Fruit fly (Drosophila melanogaster) whole organism, prepupa: Measurements from ENCODE around the gene MFS9.

Source experiments
- Blimp-1 ChIP-seq: fragments of 200-800 bp; sonication (Bioruptor generic); optimal IDR thresholded peaks from 3 replicates; lab custom pipeline; 2017; ENCODE audit warnings: missing biosample characterization, missing genetic modification characterization, mild to moderate bottlenecking, moderate library complexity, missing genetic modification reagents
- CG10669 ChIP-seq: fragments of 200-800 bp; sonication (Bioruptor generic); optimal IDR thresholded peaks from 3 replicates; lab custom pipeline; 2018; ENCODE audit warnings: missing biosample characterization, mild to moderate bottlenecking, missing genetic modification characterization, moderate library complexity
- CG11762 ChIP-seq: fragments of 200-800 bp; sonication (Bioruptor generic); optimal IDR thresholded peaks from 3 replicates; lab custom pipeline; 2016; ENCODE audit warnings: missing biosample characterization, missing genetic modification characterization; ENCODE audit not compliant: insufficient read depth
- CG11902 ChIP-seq: fragments of 200-800 bp; sonication (Bioruptor generic); optimal IDR thresholded peaks from 3 replicates; lab custom pipeline; 2016; ENCODE audit warnings: missing biosample characterization, missing genetic modification characterization
- CG15336 ChIP-seq: fragments of 200-800 bp; sonication (Bioruptor generic); IDR thresholded peaks from 2 replicates; pipeline ENCODE4 v1.3.6; 2022; ENCODE audit warnings: missing biosample characterization, missing genetic modification characterization
- CG1621 ChIP-seq: fragments of 200-800 bp; sonication (Bioruptor generic); optimal IDR thresholded peaks from 3 replicates; lab custom pipeline; 2018; ENCODE audit warnings: missing biosample characterization, mild to moderate bottlenecking, missing genetic modification characterization
- CG16779 ChIP-seq: fragments of 200-800 bp; sonication (Bioruptor generic); optimal IDR thresholded peaks from 3 replicates; lab custom pipeline; 2017; ENCODE audit warnings: missing biosample characterization, mild to moderate bottlenecking, missing genetic modification characterization
- CG31627 ChIP-seq: fragments of 200-800 bp; sonication (Bioruptor generic); optimal IDR thresholded peaks from 3 replicates; lab custom pipeline; 2016; ENCODE audit warnings: missing biosample characterization, missing genetic modification characterization
- CG3919 ChIP-seq: fragments of 200-800 bp; sonication (Bioruptor generic); optimal IDR thresholded peaks from 3 replicates; lab custom pipeline; 2016; ENCODE audit warnings: missing biosample characterization, missing genetic modification characterization
- CG4318 ChIP-seq: fragments of 200-800 bp; sonication (Bioruptor generic); optimal IDR thresholded peaks from 3 replicates; lab custom pipeline; 2017; ENCODE audit warnings: missing biosample characterization, mild to moderate bottlenecking, missing genetic modification characterization
- CG6163 ChIP-seq: fragments of 200-800 bp; sonication (Bioruptor generic); IDR thresholded peaks from 3 replicates; pipeline ENCODE4 v1.3.6; 2022; ENCODE audit warnings: missing biosample characterization, missing genetic modification characterization
- CG6276 ChIP-seq: fragments of 200-800 bp; sonication (Bioruptor generic); optimal IDR thresholded peaks from 2 replicates; lab custom pipeline; 2017; ENCODE audit warnings: missing biosample characterization, mild to moderate bottlenecking, missing genetic modification characterization
- CG6808 ChIP-seq: fragments of 200-800 bp; sonication (Bioruptor generic); optimal IDR thresholded peaks from 3 replicates; lab custom pipeline; 2017; ENCODE audit warnings: missing biosample characterization, missing genetic modification characterization, mild to moderate bottlenecking, moderate library complexity, missing genetic modification reagents
- CG6854 ChIP-seq: fragments of 200-800 bp; sonication (Bioruptor generic); optimal IDR thresholded peaks from 2 replicates; lab custom pipeline; 2017; ENCODE audit warnings: missing biosample characterization, mild to moderate bottlenecking, missing genetic modification characterization
- CG7368 ChIP-seq: fragments of 200-800 bp; sonication (Bioruptor generic); optimal IDR thresholded peaks from 3 replicates; lab custom pipeline; 2016; ENCODE audit warnings: missing biosample characterization, missing genetic modification characterization
- CG8119 ChIP-seq: fragments of 200-800 bp; sonication (Bioruptor generic); IDR thresholded peaks from 3 replicates; pipeline ENCODE4 v1.3.6; 2022; ENCODE audit warnings: missing biosample characterization, missing genetic modification characterization
- CG8319 ChIP-seq: fragments of 200-800 bp; sonication (Bioruptor generic); optimal IDR thresholded peaks from 3 replicates; lab custom pipeline; 2016; ENCODE audit warnings: missing biosample characterization, missing genetic modification characterization
- CG8632 ChIP-seq: fragments of 200-800 bp; sonication (Bioruptor generic); optimal IDR thresholded peaks from 3 replicates; lab custom pipeline; 2016; ENCODE audit warnings: missing biosample characterization, missing genetic modification characterization
- Eip75B ChIP-seq: fragments of 200-800 bp; sonication (Bioruptor generic); optimal IDR thresholded peaks from 3 replicates; lab custom pipeline; 2016; ENCODE audit warnings: missing biosample characterization, missing genetic modification characterization
- Eip78C ChIP-seq: fragments of 200-800 bp; sonication (Bioruptor generic); peaks from one replicate; lab custom pipeline; 2016; ENCODE audit warnings: missing biosample characterization, missing genetic modification characterization
- Ets96B ChIP-seq: fragments of 200-800 bp; optimal IDR thresholded peaks from 2 replicates; lab custom pipeline; 2019; ENCODE audit warnings: missing biosample characterization, mild to moderate bottlenecking, missing genetic modification characterization, moderate library complexity
- Gug ChIP-seq: fragments of 200-800 bp; sonication (Bioruptor generic); IDR thresholded peaks from 2 replicates; pipeline ENCODE4 v1.3.6; 2022; ENCODE audit warnings: missing biosample characterization, missing genetic modification characterization
- Hr39 ChIP-seq: fragments of 200-800 bp; sonication (Bioruptor generic); optimal IDR thresholded peaks from 2 replicates; lab custom pipeline; 2016; ENCODE audit warnings: missing biosample characterization, missing genetic modification characterization
- Hr4 ChIP-seq: fragments of 200-800 bp; sonication (Bioruptor generic); optimal IDR thresholded peaks from 3 replicates; lab custom pipeline; 2016; ENCODE audit warnings: missing biosample characterization, missing genetic modification characterization
- Lpt ChIP-seq: fragments of 200-800 bp; sonication (Bioruptor generic); optimal IDR thresholded peaks from 3 replicates; lab custom pipeline; 2016; ENCODE audit warnings: missing biosample characterization, missing genetic modification characterization
- OdsH ChIP-seq: fragments of 200-800 bp; sonication (Bioruptor generic); optimal IDR thresholded peaks from 3 replicates; lab custom pipeline; 2016; ENCODE audit warnings: missing biosample characterization, missing genetic modification characterization
- Smox ChIP-seq: fragments of 200-800 bp; sonication (Bioruptor generic); optimal IDR thresholded peaks from 3 replicates; lab custom pipeline; 2016; ENCODE audit warnings: missing biosample characterization, missing genetic modification characterization
- Sox102F ChIP-seq: fragments of 200-800 bp; sonication (Bioruptor generic); optimal IDR thresholded peaks from 2 replicates; lab custom pipeline; 2016; ENCODE audit warnings: missing biosample characterization, mild to moderate bottlenecking, missing genetic modification characterization
- Sox14 ChIP-seq: fragments of 200-800 bp; sonication (Bioruptor generic); optimal IDR thresholded peaks from 3 replicates; lab custom pipeline; 2016; ENCODE audit warnings: missing biosample characterization, missing genetic modification characterization
- Sox15 ChIP-seq: fragments of 200-800 bp; sonication (Bioruptor generic); optimal IDR thresholded peaks from 3 replicates; lab custom pipeline; 2016; ENCODE audit warnings: missing biosample characterization, missing genetic modification characterization
- achi ChIP-seq: fragments of 200-800 bp; sonication (Bioruptor generic); optimal IDR thresholded peaks from 3 replicates; lab custom pipeline; 2016; ENCODE audit warnings: missing biosample characterization, missing genetic modification characterization
- acj6 ChIP-seq: fragments of 200-800 bp; sonication (Bioruptor generic); optimal IDR thresholded peaks from 3 replicates; lab custom pipeline; 2016; ENCODE audit warnings: missing biosample characterization, missing genetic modification characterization
- dac ChIP-seq: fragments of 200-800 bp; sonication (Bioruptor generic); optimal IDR thresholded peaks from 2 replicates; lab custom pipeline; 2017; ENCODE audit warnings: missing biosample characterization, mild to moderate bottlenecking, missing genetic modification characterization
- dsx ChIP-seq: fragments of 200-800 bp; optimal IDR thresholded peaks from 3 replicates; lab custom pipeline; 2019; ENCODE audit warnings: missing biosample characterization, mild to moderate bottlenecking, missing genetic modification characterization, moderate library complexity; ENCODE audit not compliant: poor library complexity, severe bottlenecking
- eg ChIP-seq: fragments of 200-800 bp; sonication (Bioruptor generic); IDR thresholded peaks from 3 replicates; pipeline ENCODE4 v1.3.6; 2022; ENCODE audit warnings: missing biosample characterization, missing genetic modification characterization
- esn ChIP-seq: fragments of 200-800 bp; sonication (Bioruptor generic); optimal IDR thresholded peaks from 2 replicates; lab custom pipeline; 2016; ENCODE audit warnings: missing biosample characterization, mild to moderate bottlenecking, missing genetic modification characterization, moderate library complexity
- fd59A ChIP-seq: fragments of 200-800 bp; sonication (Bioruptor generic); optimal IDR thresholded peaks from 2 replicates; lab custom pipeline; 2017; ENCODE audit warnings: missing biosample characterization, mild to moderate bottlenecking, missing genetic modification characterization, missing genetic modification reagents
- fd85E ChIP-seq: fragments of 200-800 bp; sonication (Bioruptor generic); optimal IDR thresholded peaks from 3 replicates; lab custom pipeline; 2016; ENCODE audit warnings: missing biosample characterization, missing genetic modification characterization
- fkh ChIP-seq: fragments of 200-800 bp; sonication (Bioruptor generic); optimal IDR thresholded peaks from 3 replicates; lab custom pipeline; 2017; ENCODE audit warnings: missing biosample characterization, mild to moderate bottlenecking, missing genetic modification characterization, moderate library complexity
- lz ChIP-seq: fragments of 200-800 bp; sonication (Bioruptor generic); optimal IDR thresholded peaks from 3 replicates; lab custom pipeline; 2016; ENCODE audit warnings: missing biosample characterization, missing genetic modification characterization
- net ChIP-seq: fragments of 200-800 bp; sonication (Bioruptor generic); optimal IDR thresholded peaks from 3 replicates; lab custom pipeline; 2016; ENCODE audit warnings: missing biosample characterization, missing genetic modification characterization
- pdm3 ChIP-seq: fragments of 200-800 bp; sonication (Bioruptor generic); optimal IDR thresholded peaks from 3 replicates; lab custom pipeline; 2016; ENCODE audit warnings: missing biosample characterization, missing genetic modification characterization
- salr ChIP-seq, 2 experiments: fragments of 200-800 bp; sonication (Bioruptor generic); optimal IDR thresholded peaks; 3 replicates each; lab custom pipeline; 2016 to 2018; ENCODE audit warnings: missing biosample characterization in 2 of 2, missing genetic modification characterization in 2 of 2, mild to moderate bottlenecking in 1 of 2
- ss ChIP-seq, 2 experiments: fragments of 200-800 bp; sonication (Bioruptor generic); optimal IDR thresholded peaks; 2 replicates in 1 of 2; 3 replicates in 1 of 2; lab custom pipeline; 2017 to 2018; ENCODE audit warnings: mild to moderate bottlenecking in 2 of 2, missing biosample characterization in 2 of 2, missing genetic modification characterization in 2 of 2, moderate library complexity in 1 of 2
- svp ChIP-seq: fragments of 200-800 bp; sonication (Bioruptor generic); peaks from one replicate; lab custom pipeline; 2016; ENCODE audit warnings: missing biosample characterization, missing genetic modification characterization
- vri ChIP-seq: fragments of 200-800 bp; sonication (Bioruptor generic); optimal IDR thresholded peaks from 3 replicates; lab custom pipeline; 2016; ENCODE audit warnings: missing biosample characterization, mild to moderate bottlenecking, missing genetic modification characterization

MFS9 gene

DNA sequence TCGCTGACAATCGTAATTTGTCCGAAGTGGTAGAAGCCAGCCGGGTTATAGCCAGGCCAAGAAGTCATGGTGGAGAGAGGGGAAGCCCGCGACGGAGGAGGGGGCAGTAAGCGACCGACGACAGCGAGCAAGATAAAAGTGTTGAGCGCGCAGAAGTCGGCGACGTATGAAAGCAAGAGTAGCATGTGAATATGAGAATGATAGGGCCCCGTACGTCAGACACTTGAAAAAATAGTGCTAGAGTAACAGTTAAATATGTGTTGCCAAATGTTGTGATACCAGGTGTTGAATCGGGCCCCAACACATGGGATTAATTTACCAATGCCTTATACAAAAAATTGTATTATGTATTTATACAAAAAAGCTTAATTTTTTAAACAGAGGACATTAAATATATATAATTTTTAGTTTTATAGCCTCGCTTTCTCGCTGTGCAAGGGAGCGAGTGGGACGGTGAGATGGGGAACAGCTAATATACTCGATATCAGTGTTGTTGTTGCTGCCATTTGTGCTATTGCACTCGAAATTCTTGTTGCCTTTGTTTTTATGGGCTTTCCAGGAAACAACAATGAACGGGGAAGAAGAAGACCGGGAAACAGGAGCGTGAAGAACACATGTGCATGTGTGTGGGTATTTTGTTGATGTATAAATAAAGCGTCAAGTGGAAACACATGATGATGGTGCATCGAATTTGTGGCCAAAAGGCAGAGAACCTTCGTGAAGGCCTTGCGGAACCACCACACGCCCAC is 37.8 kb upstream of the MFS9 start (continued):
- TF ChIP-seq CG3919 (GFP tag; lab: Kevin White, UChicago) (peak; percentile 92), CG16779 (tag; lab: Kevin White, UChicago) (peak; percentile 49), esn (GFP tag; lab: Kevin White, UChicago) (peak; percentile 82), svp (GFP tag; lab: Kevin White, UChicago) (peak; percentile 84), lz (GFP tag; lab: Kevin White, UChicago) (peak; percentile 71), CG4318 (GFP tag; lab: Kevin White, UChicago) (peak; percentile 72), CG8632 (peak; percentile 89), achi (GFP tag; lab: Kevin White, UChicago) (peak; percentile 91), CG11902 (peak; percentile 81), CG1621 (tag; lab: Kevin White, UChicago) (peak; percentile 81)

DNA sequence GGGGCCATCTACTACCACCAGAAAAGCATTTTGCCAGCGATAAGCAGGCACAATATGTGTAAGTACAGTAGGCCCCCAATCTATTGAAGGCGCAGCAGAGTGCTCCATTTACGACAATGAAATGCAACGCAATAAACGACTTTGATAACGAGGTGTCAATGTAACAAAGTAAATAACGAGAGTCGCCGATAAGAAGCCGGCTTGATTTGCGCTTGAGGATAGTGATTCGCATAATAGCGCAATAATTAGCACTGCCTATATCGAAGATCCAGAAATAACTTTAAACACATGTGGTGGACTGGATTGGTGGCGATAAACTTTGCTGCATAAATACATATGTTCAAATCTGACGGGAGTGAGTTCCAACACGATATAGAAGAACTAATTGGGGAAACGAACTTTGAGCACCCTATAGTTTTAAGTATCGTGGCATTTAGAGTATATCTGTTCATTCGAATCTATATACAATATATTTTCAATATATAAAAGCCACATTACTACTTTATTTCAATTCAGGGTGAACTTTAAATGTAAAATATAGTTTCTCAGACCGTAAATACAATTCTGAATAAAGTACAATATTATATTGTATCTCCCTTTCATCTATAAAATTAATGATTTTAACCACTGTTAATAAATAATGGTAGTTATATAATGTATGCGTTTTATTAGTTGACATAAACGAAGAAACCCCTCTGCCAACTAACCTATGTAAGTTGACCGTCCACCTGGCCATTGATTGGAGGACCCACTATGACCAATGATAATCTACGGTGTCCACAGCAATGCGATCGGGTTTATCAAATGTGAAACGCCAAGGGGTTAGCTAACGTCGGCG is 37.0 kb upstream of the MFS9 start:
- TF ChIP-seq Eip78C, result peak; percentile 69
- no peak for TF ChIP-seq esn (GFP tag; lab: Kevin White, UChicago)
- no peak for TF ChIP-seq net (GFP tag; lab: Kevin White, UChicago)
- TF ChIP-seq CG6808, result no peak
- no peak for TF ChIP-seq CG11762 (GFP tag; lab: Kevin White, UChicago)
- TF ChIP-seq fd59A, result no peak
- TF ChIP-seq CG31627, result no peak
- TF ChIP-seq ss (GFP tag; optimal IDR thresholded peaks at IDR 0.05; lab: Kevin White, UChicago), result no peak
- TF ChIP-seq salr (GFP tag; optimal IDR thresholded peaks at IDR 0.05; lab: Kevin White, UChicago), result no peak
- TF ChIP-seq CG6276, result no peak
- no peak for TF ChIP-seq CG6854 (GFP tag; lab: Kevin White, UChicago)
- no peak for TF ChIP-seq Hr39
- TF ChIP-seq CG8319 (GFP tag; lab: Kevin White, UChicago), result no peak
- TF ChIP-seq fkh (GFP tag; lab: Kevin White, UChicago), result peak; percentile 10
- TF ChIP-seq Smox (GFP tag; lab: Kevin White, UChicago), result no peak
- TF ChIP-seq CG7368 (GFP tag; lab: Kevin White, UChicago), result no peak
- no peak for TF ChIP-seq CG8119 (GFP tag; lab: Robert Waterston, UW)
- TF ChIP-seq CG10669 (GFP tag; lab: Kevin White, UChicago), result peak; percentile 6
- no peak for TF ChIP-seq Sox15 (GFP tag; lab: Kevin White, UChicago)
- TF ChIP-seq Sox102F (GFP tag; lab: Kevin White, UChicago), result no peak
- TF ChIP-seq acj6 (GFP tag; lab: Kevin White, UChicago), result no peak
- no peak for TF ChIP-seq CG15336
- TF ChIP-seq CG6163 (GFP tag; lab: Robert Waterston, UW), result peak; percentile 45; the same call in 2 of the 3 replicates
- TF ChIP-seq vri (GFP tag; lab: Kevin White, UChicago), result peak; percentile 67
- TF ChIP-seq eg, result 0 out of 3 replicates have a peak, but pooled peaks have one; percentile 34
- TF ChIP-seq Hr4 (GFP tag; lab: Kevin White, UChicago), result peak; percentile 4
- TF ChIP-seq dsx (GFP tag; lab: Kevin White, UChicago), result peak; percentile 25
- peak; percentile 36 for TF ChIP-seq Sox14
- no peak for TF ChIP-seq Blimp-1
- TF ChIP-seq pdm3 (GFP tag; lab: Kevin White, UChicago), result no peak
- no peak for TF ChIP-seq CG11902
- no peak for TF ChIP-seq Ets96B (tag; lab: Kevin White, UChicago)
- peak; percentile 77 for TF ChIP-seq svp (GFP tag; lab: Kevin White, UChicago)
- TF ChIP-seq OdsH (GFP tag; lab: Kevin White, UChicago), result no peak
- TF ChIP-seq dac (GFP tag; lab: Kevin White, UChicago), result no peak
- TF ChIP-seq fd85E (GFP tag; lab: Kevin White, UChicago), result no peak
- no peak for TF ChIP-seq CG3919 (GFP tag; lab: Kevin White, UChicago)
- TF ChIP-seq Lpt (GFP tag; lab: Kevin White, UChicago), result no peak
- no peak for TF ChIP-seq CG8632
- no peak for TF ChIP-seq Gug (GFP tag; lab: Robert Waterston, UW)
- TF ChIP-seq Eip75B (GFP tag; lab: Kevin White, UChicago), result no peak
